Fruit fly (Drosophila melanogaster) whole organism, embryonic: ENCODE results near the gene AsnRS.
A peak's percentile ranks its signal among the peaks of the same experiment; 100 is the strongest.

Source experiments
- CG12299 ChIP-seq: fragments of 200-800 bp; sonication (Bioruptor generic); optimal IDR thresholded peaks from 2 replicates; lab custom pipeline; 2018; ENCODE audit warnings: missing biosample characterization, mild to moderate bottlenecking, missing genetic modification characterization
- CG12391 ChIP-seq: fragments of 200-800 bp; sonication (Bioruptor generic); optimal IDR thresholded peaks from 3 replicates; lab custom pipeline; 2018; ENCODE audit warnings: missing biosample characterization, mild to moderate bottlenecking, missing genetic modification characterization, moderate library complexity
- CG12769 ChIP-seq: fragments of 200-800 bp; sonication (Bioruptor generic); optimal IDR thresholded peaks from 2 replicates; lab custom pipeline; 2019; ENCODE audit warnings: missing biosample characterization, mild to moderate bottlenecking, missing genetic modification characterization, moderate library complexity
- CG13123 ChIP-seq: fragments of 200-800 bp; sonication (Bioruptor generic); optimal IDR thresholded peaks from 2 replicates; lab custom pipeline; 2016; ENCODE audit warnings: missing biosample characterization, missing genetic modification characterization
- CG14710 ChIP-seq: fragments of 200-800 bp; sonication (Bioruptor generic); optimal IDR thresholded peaks from 3 replicates; lab custom pipeline; 2019; ENCODE audit warnings: missing biosample characterization, mild to moderate bottlenecking, missing genetic modification characterization, moderate library complexity
- CG15514 ChIP-seq: fragments of 200-800 bp; sonication (Bioruptor generic); optimal IDR thresholded peaks from 3 replicates; lab custom pipeline; 2017; ENCODE audit warnings: missing biosample characterization, missing genetic modification characterization, mild to moderate bottlenecking, moderate library complexity, missing genetic modification reagents
- CG16779 ChIP-seq: fragments of 200-800 bp; sonication (Bioruptor generic); IDR thresholded peaks from 2 replicates; pipeline ENCODE4 v1.3.6; 2022; ENCODE audit warnings: missing biosample characterization, missing genetic modification characterization
- CG16815 ChIP-seq: fragments of 200-800 bp; sonication (Bioruptor generic); optimal IDR thresholded peaks from 3 replicates; lab custom pipeline; 2017; ENCODE audit warnings: missing biosample characterization, mild to moderate bottlenecking, missing genetic modification characterization
- CG17802 ChIP-seq: fragments of 200-800 bp; sonication (Bioruptor generic); optimal IDR thresholded peaks from 2 replicates; lab custom pipeline; 2018; ENCODE audit warnings: missing biosample characterization, mild to moderate bottlenecking, missing genetic modification characterization, moderate library complexity
- CG31365 ChIP-seq: fragments of 200-800 bp; sonication (Bioruptor generic); optimal IDR thresholded peaks from 2 replicates; lab custom pipeline; 2018; ENCODE audit warnings: missing biosample characterization, mild to moderate bottlenecking, missing genetic modification characterization
- CG3281 ChIP-seq: fragments of 200-800 bp; sonication (Bioruptor generic); optimal IDR thresholded peaks from 3 replicates; lab custom pipeline; 2017; ENCODE audit warnings: missing biosample characterization, mild to moderate bottlenecking, missing genetic modification characterization
- CG4360 ChIP-seq: fragments of 200-800 bp; sonication (Bioruptor generic); IDR thresholded peaks from 2 replicates; pipeline ENCODE4 v1.3.6; 2022; ENCODE audit warnings: missing biosample characterization, missing genetic modification characterization
- CG4730 ChIP-seq: fragments of 200-800 bp; sonication (Bioruptor generic); IDR thresholded peaks from 2 replicates; pipeline ENCODE4 v1.3.6; 2022; ENCODE audit warnings: missing biosample characterization, missing genetic modification characterization
- CG6683 ChIP-seq: fragments of 200-800 bp; sonication (Bioruptor generic); optimal IDR thresholded peaks from 2 replicates; lab custom pipeline; 2017; ENCODE audit warnings: missing biosample characterization, mild to moderate bottlenecking, missing genetic modification characterization, missing genetic modification reagents
- CG7271 ChIP-seq: fragments of 200-800 bp; sonication (Bioruptor generic); optimal IDR thresholded peaks from 2 replicates; lab custom pipeline; 2018; ENCODE audit warnings: missing biosample characterization, mild to moderate bottlenecking, missing genetic modification characterization, moderate library complexity
- CG7372 ChIP-seq: fragments of 200-800 bp; sonication (Bioruptor generic); IDR thresholded peaks from 2 replicates; pipeline ENCODE4 v1.3.6; 2022; ENCODE audit warnings: missing biosample characterization, missing genetic modification characterization
- CG7556 ChIP-seq: fragments of 200-800 bp; sonication (Bioruptor generic); optimal IDR thresholded peaks from 2 replicates; lab custom pipeline; 2017; ENCODE audit warnings: missing biosample characterization, mild to moderate bottlenecking, missing genetic modification characterization
- CG7963 ChIP-seq: fragments of 200-800 bp; sonication (Bioruptor generic); IDR thresholded peaks from 3 replicates; pipeline ENCODE4 v1.3.6; 2022; ENCODE audit warnings: missing biosample characterization, missing genetic modification characterization; ENCODE audit not compliant: partially characterized antibody
- CG8359 ChIP-seq: fragments of 200-800 bp; sonication (Bioruptor generic); optimal IDR thresholded peaks from 2 replicates; lab custom pipeline; 2017; ENCODE audit warnings: missing biosample characterization, mild to moderate bottlenecking, missing genetic modification characterization, borderline replicate concordance
- CG8924 ChIP-seq: fragments of 200-800 bp; optimal IDR thresholded peaks from 3 replicates; lab custom pipeline; 2019; ENCODE audit warnings: missing biosample characterization, mild to moderate bottlenecking, missing genetic modification characterization, moderate library complexity
- CG9932 ChIP-seq: fragments of 200-800 bp; sonication (Bioruptor generic); IDR thresholded peaks from 2 replicates; pipeline ENCODE4 v1.3.6; 2022; ENCODE audit warnings: missing biosample characterization, missing genetic modification characterization
- CkIIα-i1 ChIP-seq: fragments of 200-800 bp; sonication (Bioruptor generic); IDR thresholded peaks from 2 replicates; pipeline ENCODE4 v1.3.6; 2022; ENCODE audit warnings: missing biosample characterization, missing genetic modification characterization
- CrebB ChIP-seq: fragments of 200-800 bp; sonication (Bioruptor generic); optimal IDR thresholded peaks from 3 replicates; lab custom pipeline; 2018; ENCODE audit warnings: missing biosample characterization, mild to moderate bottlenecking, missing genetic modification characterization
- D19A ChIP-seq: fragments of 200-800 bp; optimal IDR thresholded peaks from 3 replicates; lab custom pipeline; 2019; ENCODE audit warnings: missing biosample characterization, mild to moderate bottlenecking, missing genetic modification characterization, moderate library complexity
- Dll ChIP-seq: fragments of 200-800 bp; sonication (Bioruptor generic); IDR thresholded peaks from 4 replicates; pipeline ENCODE4 v1.3.6; 2022; ENCODE audit warnings: missing biosample characterization, missing genetic modification characterization; ENCODE audit not compliant: partially characterized antibody
- Doc2 ChIP-seq: fragments of 200-800 bp; sonication (Bioruptor generic); IDR thresholded peaks from 2 replicates; pipeline ENCODE4 v1.3.6; 2022; ENCODE audit warnings: missing biosample characterization, missing genetic modification characterization
- GATAe ChIP-seq: fragments of 200-800 bp; sonication (Bioruptor generic); conservative IDR thresholded peaks from 2 replicates; pipeline ENCODE4 v1.3.6; 2022; ENCODE audit warnings: missing biosample characterization, missing genetic modification characterization
- Hr39 ChIP-seq: fragments of >200 bp; optimal IDR thresholded peaks from 2 replicates; lab custom pipeline; 2017
- Sox100B ChIP-seq: fragments of 200-800 bp; sonication (Bioruptor generic); optimal IDR thresholded peaks from 3 replicates; lab custom pipeline; 2018; ENCODE audit warnings: missing biosample characterization, mild to moderate bottlenecking, missing genetic modification characterization
- Sox102F ChIP-seq: fragments of 200-800 bp; sonication (Bioruptor generic); optimal IDR thresholded peaks from 2 replicates; lab custom pipeline; 2018; ENCODE audit warnings: missing biosample characterization, mild to moderate bottlenecking, missing genetic modification characterization, moderate library complexity
- Tbp ChIP-seq: fragments of >200 bp; optimal IDR thresholded peaks from 2 replicates; lab custom pipeline; 2018; ENCODE audit warnings: missing biosample characterization, missing genetic modification characterization
- Xrp1 ChIP-seq: fragments of 200-800 bp; sonication (Bioruptor generic); IDR thresholded peaks from 2 replicates; pipeline ENCODE4 v1.3.6; 2022; ENCODE audit warnings: missing biosample characterization, missing genetic modification characterization
- al ChIP-seq: fragments of 200-800 bp; sonication (Bioruptor generic); IDR thresholded peaks from 2 replicates; pipeline ENCODE4 v1.3.6; 2022; ENCODE audit warnings: missing biosample characterization, missing genetic modification characterization
- ci ChIP-seq: fragments of 200-800 bp; sonication (Bioruptor generic); IDR thresholded peaks from 3 replicates; pipeline ENCODE4 v1.3.6; 2022; ENCODE audit warnings: missing biosample characterization, missing genetic modification characterization
- crc ChIP-seq: fragments of 200-800 bp; sonication (Bioruptor generic); optimal IDR thresholded peaks from 2 replicates; lab custom pipeline; 2016; ENCODE audit warnings: missing biosample characterization, missing genetic modification characterization
- croc ChIP-seq: fragments of 200-800 bp; sonication (Bioruptor generic); conservative IDR thresholded peaks from 3 replicates; pipeline ENCODE4 v1.3.6; 2022; ENCODE audit warnings: missing biosample characterization, missing genetic modification characterization
- dm ChIP-seq: fragments of 200-800 bp; sonication (Bioruptor generic); optimal IDR thresholded peaks from 3 replicates; lab custom pipeline; 2016; ENCODE audit warnings: missing biosample characterization, missing genetic modification characterization
- dysf ChIP-seq: fragments of 200-800 bp; sonication (Bioruptor generic); IDR thresholded peaks from 3 replicates; pipeline ENCODE4 v1.3.6; 2022; ENCODE audit warnings: missing biosample characterization, missing genetic modification characterization
- fd96Cb ChIP-seq: fragments of 200-800 bp; sonication (Bioruptor generic); optimal IDR thresholded peaks from 2 replicates; lab custom pipeline; 2018; ENCODE audit warnings: missing biosample characterization, mild to moderate bottlenecking, missing genetic modification characterization, moderate library complexity
- klu ChIP-seq: fragments of 200-800 bp; sonication (Bioruptor generic); IDR thresholded peaks from 2 replicates; pipeline ENCODE4 v1.3.6; 2022; ENCODE audit warnings: missing biosample characterization, missing genetic modification characterization
- odd ChIP-seq: fragments of 200-800 bp; sonication (Bioruptor generic); optimal IDR thresholded peaks from 2 replicates; lab custom pipeline; 2017; ENCODE audit warnings: missing biosample characterization, mild to moderate bottlenecking, missing genetic modification characterization
- onecut ChIP-seq: fragments of 200-800 bp; sonication (Bioruptor generic); IDR thresholded peaks from 2 replicates; pipeline ENCODE4 v1.3.6; 2022; ENCODE audit warnings: missing biosample characterization, missing genetic modification characterization
- otp ChIP-seq: fragments of 200-800 bp; sonication (Bioruptor generic); IDR thresholded peaks from 3 replicates; pipeline ENCODE4, ENCODE4 v1.3.6; 2022; ENCODE audit warnings: missing biosample characterization, missing genetic modification characterization
- repo ChIP-seq: fragments of 200-800 bp; sonication (Bioruptor generic); optimal IDR thresholded peaks from 2 replicates; lab custom pipeline; 2016; ENCODE audit warnings: missing biosample characterization, missing genetic modification characterization
- sc ChIP-seq, 3 experiments: fragments of >200 bp in 2 of 3; fragments of 200-800 bp in 1 of 3; sonication (Bioruptor generic) in 1 of 3; optimal IDR thresholded peaks; 2 replicates in 2 of 3; 3 replicates in 1 of 3; lab custom pipeline; 2017; ENCODE audit warnings: mild to moderate bottlenecking in 1 of 3, missing biosample characterization in 1 of 3, missing genetic modification characterization in 1 of 3, missing genetic modification reagents in 1 of 3
- sd ChIP-seq: fragments of 200-800 bp; sonication (Bioruptor generic); optimal IDR thresholded peaks from 3 replicates; lab custom pipeline; 2018; ENCODE audit warnings: missing biosample characterization, mild to moderate bottlenecking, missing genetic modification characterization, moderate library complexity
- sqz ChIP-seq: fragments of 200-800 bp; sonication (Bioruptor generic); optimal IDR thresholded peaks from 3 replicates; lab custom pipeline; 2018; ENCODE audit warnings: missing biosample characterization, mild to moderate bottlenecking, missing genetic modification characterization
- tio ChIP-seq: fragments of 200-800 bp; sonication (Bioruptor generic); optimal IDR thresholded peaks from 2 replicates; lab custom pipeline; 2017; ENCODE audit warnings: missing biosample characterization, missing genetic modification characterization, inconsistent platforms
- twi ChIP-seq: fragments of 200-800 bp; optimal IDR thresholded peaks from 2 replicates; lab custom pipeline; 2019; ENCODE audit warnings: missing biosample characterization, mild to moderate bottlenecking, missing genetic modification characterization, moderate library complexity
- vnd ChIP-seq: fragments of 200-800 bp; sonication (Bioruptor generic); IDR thresholded peaks from 3 replicates; pipeline ENCODE4 v1.3.6; 2022; ENCODE audit warnings: missing biosample characterization, missing genetic modification characterization; ENCODE audit not compliant: partially characterized antibody
- zen ChIP-seq: fragments of 200-800 bp; sonication (Bioruptor generic); optimal IDR thresholded peaks from 3 replicates; lab custom pipeline; 2018; ENCODE audit warnings: missing biosample characterization, mild to moderate bottlenecking, missing genetic modification characterization, moderate library complexity

Gene AsnRS

DNA sequence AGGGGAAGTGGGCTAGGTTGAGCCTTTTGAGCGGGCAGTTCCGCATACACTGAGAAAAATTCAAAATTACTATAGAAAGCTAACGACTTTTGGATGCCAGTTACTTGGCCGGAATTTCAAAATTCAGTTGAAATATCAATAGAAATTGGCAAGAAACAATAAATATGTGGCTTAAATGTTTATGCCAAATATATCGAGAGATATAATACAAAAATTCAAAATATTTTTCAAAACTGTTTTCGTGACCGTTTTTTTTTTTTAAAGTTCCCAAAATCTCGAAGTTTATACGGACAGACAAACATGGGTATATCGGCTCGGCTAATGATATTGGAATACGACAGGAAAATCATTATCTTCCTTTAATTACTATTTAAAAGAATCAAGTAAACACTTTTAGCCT lies 10.8 kb downstream of the AsnRS start (continued):
- no peak for TF ChIP-seq CkIIα-i1 (GFP tag; lab: Robert Waterston, UW)
- peak; percentile 4 for TF ChIP-seq D19A (tag; lab: Kevin White, UChicago)
- no peak for TF ChIP-seq sqz (GFP tag; lab: Kevin White, UChicago)
- TF ChIP-seq odd (GFP tag; lab: Kevin White, UChicago): no peak
- no peak for TF ChIP-seq CG7963
- TF ChIP-seq repo (GFP tag; lab: Kevin White, UChicago): no peak
- no peak for TF ChIP-seq vnd
- TF ChIP-seq CG7271 (tag; lab: Kevin White, UChicago): no peak
- no peak for TF ChIP-seq croc (GFP tag; lab: Robert Waterston, UW)
- TF ChIP-seq twi (tag; lab: Kevin White, UChicago): no peak
- no peak for TF ChIP-seq Hr39 (lab: Kevin White, UChicago)
- no peak for TF ChIP-seq GATAe (GFP tag; lab: Robert Waterston, UW)
- no peak for TF ChIP-seq klu (GFP tag; lab: Robert Waterston, UW)
- no peak for TF ChIP-seq CG7372 (GFP tag; lab: Robert Waterston, UW)
- TF ChIP-seq CG12769: no peak
- no peak for TF ChIP-seq CG8924 (tag; lab: Kevin White, UChicago)
- TF ChIP-seq sc (optimal IDR thresholded peaks at IDR 0.05; lab: Kevin White, UChicago): no peak
- TF ChIP-seq sc (GFP tag; optimal IDR thresholded peaks at IDR 0.05; lab: Kevin White, UChicago): no peak
- TF ChIP-seq zen (tag; lab: Kevin White, UChicago): no peak
- TF ChIP-seq CG6683 (GFP tag; lab: Kevin White, UChicago): peak; percentile 27
- no peak for TF ChIP-seq CG12391
- TF ChIP-seq CG7556 (GFP tag; lab: Kevin White, UChicago): peak; percentile 69
- TF ChIP-seq CG3281: peak; percentile 55
- TF ChIP-seq CG14710 (tag; lab: Kevin White, UChicago): peak; percentile 31
- TF ChIP-seq al (GFP tag; lab: Robert Waterston, UW): no peak
- no peak for TF ChIP-seq CG4730 (GFP tag; lab: Robert Waterston, UW)
- TF ChIP-seq CG13123 (GFP tag; lab: Kevin White, UChicago): no peak
- TF ChIP-seq CG9932 (GFP tag; lab: Robert Waterston, UW): peak; percentile 50; the same call in 1 of the 2 replicates
- no peak for TF ChIP-seq CG8359 (GFP tag; lab: Kevin White, UChicago)
- no peak for TF ChIP-seq Tbp (GFP tag; lab: Kevin White, UChicago)
- no peak for TF ChIP-seq CG15514
- TF ChIP-seq CG4360 (GFP tag; lab: Robert Waterston, UW): no peak
- TF ChIP-seq CG17802 (tag; lab: Kevin White, UChicago): no peak
- TF ChIP-seq tio: no peak
- no peak for TF ChIP-seq CG31365 (tag; lab: Kevin White, UChicago)
- no peak for TF ChIP-seq Sox100B (GFP tag; lab: Kevin White, UChicago)
- TF ChIP-seq Doc2 (GFP tag; lab: Robert Waterston, UW): no peak
- no peak for TF ChIP-seq otp (GFP tag; lab: Robert Waterston, UW)
- no peak; the same call in 1 of the 3 replicates for TF ChIP-seq dysf (GFP tag; lab: Robert Waterston, UW)
- peak; percentile 43; the same call in 1 of the 3 replicates for TF ChIP-seq ci (GFP tag; lab: Robert Waterston, UW)
- TF ChIP-seq fd96Cb (tag; lab: Kevin White, UChicago): peak; percentile 35
- TF ChIP-seq Dll: no peak
- no peak for TF ChIP-seq dm (GFP tag; lab: Kevin White, UChicago)
- no peak for TF ChIP-seq CrebB (tag; lab: Kevin White, UChicago)
- TF ChIP-seq Xrp1 (GFP tag; lab: Robert Waterston, UW): peak; percentile 22; the same call in 1 of the 2 replicates
- no peak for TF ChIP-seq onecut
- TF ChIP-seq CG16779 (GFP tag; lab: Robert Waterston, UW): no peak
- TF ChIP-seq Sox102F (GFP tag; lab: Kevin White, UChicago): peak; percentile 35
- TF ChIP-seq CG12299 (tag; lab: Kevin White, UChicago): no peak
- TF ChIP-seq crc (GFP tag; lab: Kevin White, UChicago): peak; percentile 6
- TF ChIP-seq sd (tag; lab: Kevin White, UChicago): no peak
- TF ChIP-seq CG16815: no peak
